Fruit fly (Drosophila melanogaster): ENCODE results near the gene AttD.

Gene AttD

dm6 chr3R:17619726-17620282 lies 5.3 kb upstream of the AttD start (continued):
- TF ChIP-seq C15 (GFP tag; IDR thresholded peaks at IDR 0.05) (no peak), ci (GFP tag; IDR thresholded peaks at IDR 0.05) (no peak), CG11247 (GFP tag; IDR thresholded peaks at IDR 0.05) (no peak), CG17612 (GFP tag; IDR thresholded peaks at IDR 0.05) (no peak), row (GFP tag; IDR thresholded peaks at IDR 0.05) (no peak), trh (GFP tag; optimal IDR thresholded peaks at IDR 0.05) (no peak), Camta (GFP tag; optimal IDR thresholded peaks at IDR 0.05) (no peak), Abd-B (GFP tag; optimal IDR thresholded peaks at IDR 0.05) (no peak), Doc2 (GFP tag; IDR thresholded peaks at IDR 0.05) (no peak), MBD-R2 (GFP tag; IDR thresholded peaks at IDR 0.05) (no peak), CG14860 (GFP tag; IDR thresholded peaks at IDR 0.05; ENCODE audit: partially characterized antibody) (peak; percentile 89), CG1832 (GFP tag; optimal IDR thresholded peaks at IDR 0.05) (no peak), exex (tag; optimal IDR thresholded peaks at IDR 0.05) (peak; percentile 45), zf30C (GFP tag; optimal IDR thresholded peaks at IDR 0.05) (no peak), CG2202 (tag; optimal IDR thresholded peaks at IDR 0.05) (no peak), CG6854 (GFP tag; optimal IDR thresholded peaks at IDR 0.05) (no peak), CG12942 (GFP tag; optimal IDR thresholded peaks at IDR 0.05) (no peak), CkIIα-i1 (GFP tag; IDR thresholded peaks at IDR 0.05) (no peak), insv (GFP tag; optimal IDR thresholded peaks at IDR 0.05) (no peak), CG15073 (GFP tag; optimal IDR thresholded peaks at IDR 0.05) (no peak), klu (GFP tag; IDR thresholded peaks at IDR 0.05) (no peak), Sry-δ (GFP tag; optimal IDR thresholded peaks at IDR 0.05) (no peak), dati (GFP tag; IDR thresholded peaks at IDR 0.05) (no peak), Neu2 (GFP tag; optimal IDR thresholded peaks at IDR 0.05; ENCODE audit: borderline replicate concordance) (no peak), CG14014 (GFP tag; IDR thresholded peaks at IDR 0.05) (no peak), CG4360 (GFP tag; IDR thresholded peaks at IDR 0.05) (no peak), fu2 (GFP tag; optimal IDR thresholded peaks at IDR 0.05) (no peak), CG16779 (GFP tag; IDR thresholded peaks at IDR 0.05) (no peak), ind (GFP tag; optimal IDR thresholded peaks at IDR 0.05) (no peak), CG7745 (tag; optimal IDR thresholded peaks at IDR 0.05) (peak; percentile 54), CG32767 (GFP tag; IDR thresholded peaks at IDR 0.05) (no peak), CG30431 (GFP tag; optimal IDR thresholded peaks at IDR 0.05) (no peak), Atf3 (GFP tag; optimal IDR thresholded peaks at IDR 0.05) (no peak), CG2120 (GFP tag; optimal IDR thresholded peaks at IDR 0.05) (no peak), CG4328 (GFP tag; optimal IDR thresholded peaks at IDR 0.05) (peak; percentile 12), CG11398 (GFP tag; optimal IDR thresholded peaks at IDR 0.05) (no peak), lov (optimal IDR thresholded peaks at IDR 0.05) (no peak), lov (GFP tag; IDR thresholded peaks at IDR 0.05) (no peak), inv (GFP tag; IDR thresholded peaks at IDR 0.05; ENCODE audit: partially characterized antibody) (peak; percentile 59; the same call in 1 of the 2 replicates), schlank (tag; optimal IDR thresholded peaks at IDR 0.05) (no peak), CG2199 (GFP tag; IDR thresholded peaks at IDR 0.05) (0 out of 3 replicates have a peak, but pooled peaks have one; percentile 36), Ravus (GFP tag; IDR thresholded peaks at IDR 0.05) (no peak), Hr51 (GFP tag; optimal IDR thresholded peaks at IDR 0.05) (no peak), CG11504 (tag; optimal IDR thresholded peaks at IDR 0.05) (peak; percentile 4), CG12769 (tag; optimal IDR thresholded peaks at IDR 0.05) (no peak), Hr39 (optimal IDR thresholded peaks at IDR 0.05) (no peak), CG11695 (GFP tag; IDR thresholded peaks at IDR 0.05) (peak; percentile 37; the same call in 1 of the 3 replicates), Spps (tag; optimal IDR thresholded peaks at IDR 0.05) (peak; percentile 21), dm (GFP tag; optimal IDR thresholded peaks at IDR 0.05) (no peak), CG10543 (GFP tag; optimal IDR thresholded peaks at IDR 0.05) (no peak), CG12659 (GFP tag; optimal IDR thresholded peaks at IDR 0.05) (no peak), CG7556 (GFP tag; optimal IDR thresholded peaks at IDR 0.05) (no peak)
